Fruit fly (Drosophila melanogaster) whole organism, embryonic: ENCODE measurements around the gene CG45105.
A peak's percentile ranks its signal among the peaks of the same experiment; 100 is the strongest.

Source experiments
- CG10267 ChIP-seq: fragments of 200-800 bp; sonication (Bioruptor generic); optimal IDR thresholded peaks from 2 replicates; lab custom pipeline; 2018; ENCODE audit warnings: missing biosample characterization, mild to moderate bottlenecking, missing genetic modification characterization, moderate library complexity
- CG10543 ChIP-seq: fragments of 200-800 bp; sonication (Bioruptor generic); optimal IDR thresholded peaks from 3 replicates; lab custom pipeline; 2017; ENCODE audit warnings: missing biosample characterization, mild to moderate bottlenecking, missing genetic modification characterization, moderate library complexity
- CG12219 ChIP-seq: fragments of 200-800 bp; sonication (Bioruptor generic); optimal IDR thresholded peaks from 3 replicates; lab custom pipeline; 2018; ENCODE audit warnings: missing biosample characterization, mild to moderate bottlenecking, missing genetic modification characterization
- CG12236 ChIP-seq: fragments of 200-800 bp; sonication (Bioruptor generic); optimal IDR thresholded peaks from 2 replicates; lab custom pipeline; 2016; ENCODE audit warnings: missing biosample characterization, missing genetic modification characterization
- CG13624 ChIP-seq: fragments of 200-800 bp; sonication (Bioruptor generic); optimal IDR thresholded peaks from 2 replicates; lab custom pipeline; 2016; ENCODE audit warnings: missing biosample characterization, missing genetic modification characterization
- CG15011 ChIP-seq: fragments of 200-800 bp; sonication (Bioruptor generic); optimal IDR thresholded peaks from 3 replicates; lab custom pipeline; 2018; ENCODE audit warnings: missing biosample characterization, mild to moderate bottlenecking, missing genetic modification characterization
- CG15601 ChIP-seq: fragments of 200-800 bp; sonication (Bioruptor generic); optimal IDR thresholded peaks from 3 replicates; lab custom pipeline; 2019; ENCODE audit warnings: missing biosample characterization, mild to moderate bottlenecking, missing genetic modification characterization, moderate library complexity
- CG1602 ChIP-seq: fragments of 200-800 bp; sonication (Bioruptor generic); optimal IDR thresholded peaks from 3 replicates; lab custom pipeline; 2016; ENCODE audit warnings: missing biosample characterization, missing genetic modification characterization
- CG18599 ChIP-seq: fragments of 200-800 bp; sonication (Bioruptor generic); optimal IDR thresholded peaks from 3 replicates; lab custom pipeline; 2017; ENCODE audit warnings: missing biosample characterization, missing genetic modification characterization, mild to moderate bottlenecking, moderate library complexity, missing genetic modification reagents
- CG18764 ChIP-seq: fragments of 200-800 bp; sonication (Bioruptor generic); optimal IDR thresholded peaks from 3 replicates; lab custom pipeline; 2016; ENCODE audit warnings: missing biosample characterization, missing genetic modification characterization
- CG2199 ChIP-seq: fragments of 200-800 bp; sonication (Bioruptor generic); IDR thresholded peaks from 3 replicates; pipeline ENCODE4 v1.3.6; 2022; ENCODE audit warnings: missing biosample characterization, missing genetic modification characterization
- CG2889 ChIP-seq: fragments of 200-800 bp; sonication (Bioruptor generic); IDR thresholded peaks from 3 replicates; pipeline ENCODE4 v1.3.6; 2022; ENCODE audit warnings: missing biosample characterization, missing genetic modification characterization
- CG30020 ChIP-seq: fragments of 200-800 bp; optimal IDR thresholded peaks from 2 replicates; lab custom pipeline; 2019; ENCODE audit warnings: missing biosample characterization, mild to moderate bottlenecking, missing genetic modification characterization, moderate library complexity
- CG3065 ChIP-seq: fragments of 200-800 bp; sonication (Bioruptor generic); optimal IDR thresholded peaks from 2 replicates; lab custom pipeline; 2016; ENCODE audit warnings: missing biosample characterization, missing genetic modification characterization
- CG34422 ChIP-seq: fragments of 200-800 bp; sonication (Bioruptor generic); IDR thresholded peaks from 3 replicates; pipeline ENCODE4 v1.3.6; 2022; ENCODE audit warnings: missing biosample characterization, missing genetic modification characterization
- CG42726 ChIP-seq: fragments of 200-800 bp; sonication (Bioruptor generic); IDR thresholded peaks from 2 replicates; pipeline ENCODE4 v1.3.6; 2022; ENCODE audit warnings: missing biosample characterization, missing genetic modification characterization; ENCODE audit not compliant: partially characterized antibody
- CG43689 ChIP-seq: fragments of 200-800 bp; sonication (Bioruptor generic); IDR thresholded peaks from 2 replicates; pipeline ENCODE4 v1.3.6; 2022; ENCODE audit warnings: missing biosample characterization, missing genetic modification characterization
- CG4617 ChIP-seq: fragments of 200-800 bp; sonication (Bioruptor generic); optimal IDR thresholded peaks from 3 replicates; lab custom pipeline; 2016; ENCODE audit warnings: missing biosample characterization, missing genetic modification characterization, borderline replicate concordance
- CG4730 ChIP-seq: fragments of 200-800 bp; sonication (Bioruptor generic); IDR thresholded peaks from 2 replicates; pipeline ENCODE4 v1.3.6; 2022; ENCODE audit warnings: missing biosample characterization, missing genetic modification characterization
- CG6765 ChIP-seq: fragments of 200-800 bp; sonication (Bioruptor generic); optimal IDR thresholded peaks from 3 replicates; lab custom pipeline; 2017; ENCODE audit warnings: missing biosample characterization, mild to moderate bottlenecking, missing genetic modification characterization
- CG9817 ChIP-seq: fragments of 200-800 bp; sonication (Bioruptor generic); optimal IDR thresholded peaks from 2 replicates; lab custom pipeline; 2018; ENCODE audit warnings: missing biosample characterization, mild to moderate bottlenecking, missing genetic modification characterization, moderate library complexity
- CkIIα-i1 ChIP-seq: fragments of 200-800 bp; sonication (Bioruptor generic); IDR thresholded peaks from 2 replicates; pipeline ENCODE4 v1.3.6; 2022; ENCODE audit warnings: missing biosample characterization, missing genetic modification characterization
- CoRest ChIP-seq: fragments of 200-800 bp; sonication (Bioruptor generic); optimal IDR thresholded peaks from 3 replicates; lab custom pipeline; 2018; ENCODE audit warnings: missing biosample characterization, mild to moderate bottlenecking, missing genetic modification characterization, moderate library complexity
- CrebB ChIP-seq: fragments of 200-800 bp; sonication (Bioruptor generic); optimal IDR thresholded peaks from 3 replicates; lab custom pipeline; 2018; ENCODE audit warnings: missing biosample characterization, mild to moderate bottlenecking, missing genetic modification characterization
- Dad ChIP-seq: fragments of 200-800 bp; sonication (Bioruptor generic); optimal IDR thresholded peaks from 3 replicates; lab custom pipeline; 2016; ENCODE audit warnings: missing biosample characterization, missing genetic modification characterization
- Deaf1 ChIP-seq: fragments of 200-800 bp; optimal IDR thresholded peaks from 3 replicates; lab custom pipeline; 2019; ENCODE audit warnings: missing biosample characterization, mild to moderate bottlenecking, missing genetic modification characterization, moderate library complexity
- Dip2 ChIP-seq: fragments of 200-800 bp; sonication (Bioruptor generic); IDR thresholded peaks from 2 replicates; pipeline ENCODE4 v1.3.6; 2022; ENCODE audit warnings: missing biosample characterization, missing genetic modification characterization
- Fer2 ChIP-seq: fragments of 200-800 bp; sonication (Bioruptor generic); optimal IDR thresholded peaks from 2 replicates; lab custom pipeline; 2018; ENCODE audit warnings: missing biosample characterization, mild to moderate bottlenecking, missing genetic modification characterization, moderate library complexity
- Rfx ChIP-seq: fragments of 200-800 bp; sonication (Bioruptor generic); IDR thresholded peaks from 2 replicates; pipeline ENCODE4 v1.3.6; 2022; ENCODE audit warnings: missing biosample characterization, missing genetic modification characterization
- aop ChIP-seq: fragments of 200-800 bp; sonication (Bioruptor generic); IDR thresholded peaks from 2 replicates; pipeline ENCODE4 v1.3.6; 2022; ENCODE audit warnings: missing biosample characterization, missing genetic modification characterization
- caup ChIP-seq: fragments of 200-800 bp; sonication (Bioruptor generic); optimal IDR thresholded peaks from 3 replicates; lab custom pipeline; 2017; ENCODE audit warnings: missing biosample characterization, mild to moderate bottlenecking, missing genetic modification characterization, moderate library complexity; ENCODE audit not compliant: severe bottlenecking
- cg ChIP-seq: fragments of 200-800 bp; sonication (Bioruptor generic); optimal IDR thresholded peaks from 3 replicates; lab custom pipeline; 2019; ENCODE audit warnings: missing biosample characterization, mild to moderate bottlenecking, missing genetic modification characterization, moderate library complexity
- chinmo ChIP-seq: fragments of 200-800 bp; sonication (Bioruptor generic); IDR thresholded peaks from 4 replicates; pipeline ENCODE4 v1.3.6; 2022; ENCODE audit warnings: missing biosample characterization, missing genetic modification characterization; ENCODE audit not compliant: partially characterized antibody
- fd3F ChIP-seq: fragments of 200-800 bp; sonication (Bioruptor generic); optimal IDR thresholded peaks from 2 replicates; lab custom pipeline; 2018; ENCODE audit warnings: missing biosample characterization, mild to moderate bottlenecking, missing genetic modification characterization, moderate library complexity
- fd96Cb ChIP-seq: fragments of 200-800 bp; sonication (Bioruptor generic); optimal IDR thresholded peaks from 2 replicates; lab custom pipeline; 2018; ENCODE audit warnings: missing biosample characterization, mild to moderate bottlenecking, missing genetic modification characterization, moderate library complexity
- gfzf ChIP-seq: fragments of 200-800 bp; sonication (Bioruptor generic); optimal IDR thresholded peaks from 2 replicates; lab custom pipeline; 2016; ENCODE audit warnings: missing biosample characterization, mild to moderate bottlenecking, missing genetic modification characterization, moderate library complexity
- hb ChIP-seq: fragments of 200-800 bp; sonication (Bioruptor generic); IDR thresholded peaks from 3 replicates; pipeline ENCODE4 v1.3.6; 2022; ENCODE audit warnings: missing biosample characterization, missing genetic modification characterization; ENCODE audit not compliant: partially characterized antibody
- hth ChIP-seq: fragments of >200 bp; optimal IDR thresholded peaks from 2 replicates; lab custom pipeline; 2017; ENCODE audit warnings: inconsistent platforms
- ind ChIP-seq: fragments of 200-800 bp; sonication (Bioruptor generic); optimal IDR thresholded peaks from 3 replicates; lab custom pipeline; 2016; ENCODE audit warnings: missing biosample characterization, missing genetic modification characterization
- insv ChIP-seq, 2 experiments: fragments of 200-800 bp; sonication (Bioruptor generic); optimal IDR thresholded peaks; 3 replicates each; lab custom pipeline; 2016 to 2018; ENCODE audit warnings: missing biosample characterization in 2 of 2, missing genetic modification characterization in 2 of 2
- lola ChIP-seq, 3 experiments: fragments of >200 bp in 2 of 3; fragments of 200-800 bp in 1 of 3; sonication (Bioruptor generic) in 1 of 3; optimal IDR thresholded peaks; 2 replicates each; lab custom pipeline; 2017 to 2019; ENCODE audit warnings: missing biosample characterization in 3 of 3, missing genetic modification characterization in 3 of 3, mild to moderate bottlenecking in 1 of 3, moderate library complexity in 1 of 3
- luna ChIP-seq: fragments of 200-800 bp; sonication (Bioruptor generic); optimal IDR thresholded peaks from 2 replicates; lab custom pipeline; 2016; ENCODE audit warnings: missing biosample characterization, missing genetic modification characterization
- mld ChIP-seq: fragments of 200-800 bp; sonication (Bioruptor generic); IDR thresholded peaks from 3 replicates; pipeline ENCODE4 v1.3.6; 2022; ENCODE audit warnings: missing biosample characterization, missing genetic modification characterization; ENCODE audit not compliant: partially characterized antibody
- nerfin-1 ChIP-seq: fragments of 200-800 bp; sonication (Bioruptor generic); optimal IDR thresholded peaks from 3 replicates; lab custom pipeline; 2019; ENCODE audit warnings: missing biosample characterization, mild to moderate bottlenecking, missing genetic modification characterization, moderate library complexity
- sob ChIP-seq: fragments of 200-800 bp; sonication (Bioruptor generic); IDR thresholded peaks from 2 replicates; pipeline ENCODE4 v1.3.6; 2022; ENCODE audit warnings: missing biosample characterization, missing genetic modification characterization
- tap ChIP-seq: fragments of 200-800 bp; optimal IDR thresholded peaks from 3 replicates; lab custom pipeline; 2019; ENCODE audit warnings: missing biosample characterization, mild to moderate bottlenecking, missing genetic modification characterization, moderate library complexity
- tio ChIP-seq: fragments of 200-800 bp; sonication (Bioruptor generic); optimal IDR thresholded peaks from 2 replicates; lab custom pipeline; 2017; ENCODE audit warnings: missing biosample characterization, missing genetic modification characterization, inconsistent platforms
- trem ChIP-seq: fragments of 200-800 bp; optimal IDR thresholded peaks from 3 replicates; lab custom pipeline; 2019; ENCODE audit warnings: missing biosample characterization, mild to moderate bottlenecking, missing genetic modification characterization, moderate library complexity
- unpg ChIP-seq: fragments of 200-800 bp; sonication (Bioruptor generic); optimal IDR thresholded peaks from 3 replicates; lab custom pipeline; 2018; ENCODE audit warnings: missing biosample characterization, mild to moderate bottlenecking, missing genetic modification characterization, moderate library complexity
- wor ChIP-seq: fragments of 200-800 bp; sonication (Bioruptor generic); IDR thresholded peaks from 2 replicates; pipeline ENCODE4 v1.3.6; 2022; ENCODE audit warnings: missing biosample characterization, missing genetic modification characterization

Gene CG45105

dm6 chr3R:15934952-15935351 lies 17.1 kb upstream of the CG45105 start, which contains the start of gene Sap47 (continued):
- TF ChIP-seq CG42726 (GFP tag; lab: Robert Waterston, UW) (peak; percentile 81), aop (GFP tag; lab: Robert Waterston, UW) (no peak), CG2199 (0 out of 3 replicates have a peak, but pooled peaks have one; percentile 11), CG13624 (peak; percentile 81), unpg (GFP tag; lab: Kevin White, UChicago) (peak; percentile 2), trem (peak; percentile 20), CG3065 (no peak), CG2889 (no peak), Deaf1 (tag; lab: Kevin White, UChicago) (no peak), CG6765 (GFP tag; lab: Kevin White, UChicago) (no peak), chinmo (GFP tag; lab: Robert Waterston, UW) (peak; percentile 96), CG43689 (GFP tag; lab: Robert Waterston, UW) (no peak), cg (GFP tag; lab: Kevin White, UChicago) (no peak), luna (GFP tag; lab: Kevin White, UChicago) (no peak), insv (GFP tag; optimal IDR thresholded peaks at IDR 0.05; lab: Kevin White, UChicago) (no peak), hb (GFP tag; lab: Robert Waterston, UW) (peak; percentile 65; the same call in 2 of the 3 replicates), Dad (GFP tag; lab: Kevin White, UChicago) (no peak), CG34422 (GFP tag; lab: Robert Waterston, UW) (peak; percentile 66; the same call in 1 of the 3 replicates), CG4730 (no peak), CG18764 (no peak), ind (GFP tag; lab: Kevin White, UChicago) (no peak), gfzf (GFP tag; lab: Kevin White, UChicago) (no peak), CG1602 (GFP tag; lab: Kevin White, UChicago) (no peak), CG15011 (GFP tag; lab: Kevin White, UChicago) (no peak), Fer2 (tag; lab: Kevin White, UChicago) (no peak), CG10267 (tag; lab: Kevin White, UChicago) (peak; percentile 5), tio (GFP tag; lab: Kevin White, UChicago) (no peak), caup (GFP tag; lab: Kevin White, UChicago) (no peak), CoRest (tag; lab: Kevin White, UChicago) (no peak), lola (GFP tag; optimal IDR thresholded peaks at IDR 0.05; lab: Kevin White, UChicago) (no peak), CG12236 (no peak), Rfx (peak; percentile 52; the same call in 1 of the 2 replicates), wor (GFP tag; lab: Robert Waterston, UW) (no peak), CrebB (peak; percentile 47), fd3F (GFP tag; lab: Kevin White, UChicago) (no peak), CG15601 (no peak), hth (lab: Kevin White, UChicago) (no peak), Dip2 (no peak), CG12219 (no peak), nerfin-1 (tag; lab: Kevin White, UChicago) (peak; percentile 87), CG9817 (tag; lab: Kevin White, UChicago) (no peak), CkIIα-i1 (GFP tag; lab: Robert Waterston, UW) (no peak), fd96Cb (tag; lab: Kevin White, UChicago) (no peak), CG10543 (GFP tag; lab: Kevin White, UChicago) (peak; percentile 7), sob (no peak), CG18599 (GFP tag; lab: Kevin White, UChicago) (peak; percentile 34), CG30020 (tag; lab: Kevin White, UChicago) (no peak), tap (tag; lab: Kevin White, UChicago) (no peak), CG4617 (GFP tag; lab: Kevin White, UChicago) (peak; percentile 66), mld (GFP tag; lab: Robert Waterston, UW) (0 out of 3 replicates have a peak, but pooled peaks have one; percentile 64)
